Worm (Caenorhabditis elegans): ENCODE results near the gene ZK1321.1.
A peak's percentile ranks its signal among the peaks of the same experiment; 100 is the strongest.

Gene ZK1321.1

DNA sequence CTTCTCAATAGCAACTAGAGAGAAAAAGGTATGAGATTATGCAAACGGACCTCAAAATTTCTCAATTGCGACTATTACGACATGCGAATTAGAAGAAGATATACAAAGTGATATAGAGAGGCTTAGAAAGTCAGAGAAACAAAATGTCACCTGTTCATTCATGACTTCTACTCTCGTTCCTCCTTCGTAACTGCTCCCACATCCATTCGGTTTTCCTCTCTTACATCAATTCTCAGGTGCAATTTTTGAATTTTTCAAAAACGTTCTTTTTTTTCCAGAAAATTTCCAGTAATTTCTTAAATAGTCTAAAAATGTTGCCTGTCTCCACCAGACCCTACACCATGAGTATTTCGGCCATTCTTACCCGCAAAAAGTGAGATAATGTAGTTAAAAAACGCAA, 10.9 kb downstream of the ZK1321.1 start:
- no peak for TF ChIP-seq zag-1 (tag; optimal IDR thresholded peaks at IDR 0.05)
- TF ChIP-seq elt-2 (tag; optimal IDR thresholded peaks at IDR 0.05): no peak
- no peak for TF ChIP-seq ceh-16 (tag; optimal IDR thresholded peaks at IDR 0.05)

DNA sequence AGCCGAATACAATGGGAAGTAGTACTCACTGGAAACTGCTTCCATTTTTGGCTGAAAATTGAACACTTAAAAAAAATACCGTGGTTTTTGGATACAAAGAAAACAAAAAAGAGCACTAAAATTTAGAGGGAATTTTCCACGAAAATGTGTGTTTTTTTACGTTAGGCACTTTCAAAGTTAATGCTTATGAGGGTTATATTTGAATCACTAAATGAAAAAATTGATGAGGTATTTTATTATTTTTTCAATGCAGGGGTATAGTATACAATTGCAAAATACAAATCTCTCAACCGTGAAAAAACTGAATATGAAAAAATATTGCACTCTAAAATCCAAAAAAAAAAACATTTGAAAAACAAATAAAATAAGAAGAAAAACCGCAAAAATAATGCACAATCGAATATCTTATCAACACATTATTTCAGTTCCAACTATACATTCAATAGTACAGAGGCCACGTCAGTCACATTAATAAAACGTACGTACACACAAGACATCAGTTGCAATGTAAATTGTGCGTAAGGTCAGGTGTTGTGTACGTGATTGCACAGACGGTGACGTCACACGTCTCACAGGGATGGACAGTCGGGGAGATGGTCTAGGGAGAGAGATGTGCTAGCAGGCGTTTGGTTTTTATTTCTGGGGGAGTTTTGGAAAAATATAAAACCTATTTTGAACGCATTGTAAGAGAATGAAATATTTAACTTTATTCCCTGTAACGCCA, 16.1 kb downstream of the ZK1321.1 start, which contains the start of gene aqp-10:
Gene aqp-10, minus strand, starts transcription at position 51 of the 724 bp plus-strand sequence.
- TF ChIP-seq nhr-43 (tag; optimal IDR thresholded peaks at IDR 0.05; ENCODE audit: poor library complexity, severe bottlenecking) (peak; percentile 30), nhr-67 (tag; optimal IDR thresholded peaks at IDR 0.05) (no peak), pqm-1 (tag; optimal IDR thresholded peaks at IDR 0.05) (peak; percentile 78), ztf-11 (tag; optimal IDR thresholded peaks at IDR 0.05) (no peak), pha-4 (tag; optimal IDR thresholded peaks at IDR 0.05) (peak; percentile 66), nhr-12 (tag; optimal IDR thresholded peaks at IDR 0.05) (no peak), ZK546.5 (tag; optimal IDR thresholded peaks at IDR 0.05) (no peak), R02D3.7 (tag; optimal IDR thresholded peaks at IDR 0.05) (peak; percentile 13), sea-2 (GFP tag; optimal IDR thresholded peaks at IDR 0.05) (no peak), skn-1 (tag; optimal IDR thresholded peaks at IDR 0.05) (no peak), lin-15B (tag; optimal IDR thresholded peaks at IDR 0.05) (no peak), nhr-237 (tag; optimal IDR thresholded peaks at IDR 0.05) (no peak), nhr-11 (tag; optimal IDR thresholded peaks at IDR 0.05) (no peak), snpc-4 (tag; optimal IDR thresholded peaks at IDR 0.05) (peak; percentile 36), nhr-23 (tag; optimal IDR thresholded peaks at IDR 0.05) (peak; percentile 12), jun-1 (tag; optimal IDR thresholded peaks at IDR 0.05) (no peak), fkh-10 (GFP tag; optimal IDR thresholded peaks at IDR 0.05) (no peak), unc-62 (GFP tag; optimal IDR thresholded peaks at IDR 0.05) (no peak), ama-1 (optimal IDR thresholded peaks at IDR 0.05) (no peak), zag-1 (tag; optimal IDR thresholded peaks at IDR 0.05) (no peak), ceh-82 (tag; optimal IDR thresholded peaks at IDR 0.05) (no peak), fos-1 (tag; optimal IDR thresholded peaks at IDR 0.05) (no peak), ztf-4 (tag; optimal IDR thresholded peaks at IDR 0.05) (no peak), ceh-16 (tag; optimal IDR thresholded peaks at IDR 0.05) (no peak), mml-1 (tag; optimal IDR thresholded peaks at IDR 0.05) (no peak), nfya-1 (tag; optimal IDR thresholded peaks at IDR 0.05; ENCODE audit: insufficient read depth) (peak; percentile 86), lsy-12 (tag; optimal IDR thresholded peaks at IDR 0.05) (no peak), nhr-76 (tag; optimal IDR thresholded peaks at IDR 0.05) (no peak), nhr-25 (tag; optimal IDR thresholded peaks at IDR 0.05) (no peak), aly-2 (tag; optimal IDR thresholded peaks at IDR 0.05) (no peak), mdl-1 (tag; optimal IDR thresholded peaks at IDR 0.05) (no peak), tbx-2 (tag; optimal IDR thresholded peaks at IDR 0.05) (no peak), egl-27 (tag; optimal IDR thresholded peaks at IDR 0.05) (no peak), nhr-28 (tag; optimal IDR thresholded peaks at IDR 0.05) (no peak), fkh-2 (tag; optimal IDR thresholded peaks at IDR 0.05) (no peak), daf-12 (tag; optimal IDR thresholded peaks at IDR 0.05) (no peak), egl-5 (tag; optimal IDR thresholded peaks at IDR 0.05) (no peak), elt-2 (tag; optimal IDR thresholded peaks at IDR 0.05) (peak; percentile 76), elt-1 (tag; optimal IDR thresholded peaks at IDR 0.05) (no peak), ceh-28 (tag; optimal IDR thresholded peaks at IDR 0.05) (peak; percentile 20), lin-39 (tag; optimal IDR thresholded peaks at IDR 0.05) (no peak), elt-3 (tag; optimal IDR thresholded peaks at IDR 0.05) (no peak), eor-1 (tag; optimal IDR thresholded peaks at IDR 0.05) (no peak), unc-39 (tag; optimal IDR thresholded peaks at IDR 0.05) (no peak), hmg-11 (tag; optimal IDR thresholded peaks at IDR 0.05) (peak; percentile 73), ceh-9 (tag; optimal IDR thresholded peaks at IDR 0.05) (no peak), nhr-77 (tag; optimal IDR thresholded peaks at IDR 0.05) (no peak)
